Worm (Caenorhabditis elegans): ENCODE results near the gene clec-210.

Gene clec-210

ce11 chrV:3104134-3104533 lies 14.0 kb upstream of the clec-210 start, which contains the start of gene str-66:
Gene str-66 (minus strand): TSS chrV:3104234.
- no peak for TF ChIP-seq flt-1 (GFP tag; IDR thresholded peaks at IDR 0.05)
- TF ChIP-seq ztf-29 (GFP tag; IDR thresholded peaks at IDR 0.05) = no peak
- TF ChIP-seq cog-1 (tag; optimal IDR thresholded peaks at IDR 0.05) = no peak
- TF ChIP-seq ref-1 (GFP tag; conservative IDR thresholded peaks at IDR 0.05) = no peak
- no peak for TF ChIP-seq T22C8.4 (GFP tag; IDR thresholded peaks at IDR 0.05)
- TF ChIP-seq med-1 (GFP tag; optimal IDR thresholded peaks at IDR 0.05; ENCODE audit: insufficient read depth) = no peak

ce11 chrV:3105810-3106209 lies 12.4 kb upstream of the clec-210 start, which contains the start of gene str-69:
Gene str-69 (minus strand): TSS chrV:3105910.
- no peak for TF ChIP-seq ztf-29 (GFP tag; IDR thresholded peaks at IDR 0.05)
- no peak for TF ChIP-seq flt-1 (GFP tag; IDR thresholded peaks at IDR 0.05)
- TF ChIP-seq ztf-23 (GFP tag; IDR thresholded peaks at IDR 0.05) = no peak

ce11 chrV:3106785-3107184 lies 11.4 kb upstream of the clec-210 start:
- TF ChIP-seq ztf-23 (GFP tag; IDR thresholded peaks at IDR 0.05) (no peak), T22C8.4 (GFP tag; IDR thresholded peaks at IDR 0.05) (no peak), cog-1 (tag; optimal IDR thresholded peaks at IDR 0.05) (no peak), med-1 (GFP tag; optimal IDR thresholded peaks at IDR 0.05; ENCODE audit: insufficient read depth) (no peak), ref-1 (GFP tag; conservative IDR thresholded peaks at IDR 0.05) (no peak), tab-1 (GFP tag; IDR thresholded peaks at IDR 0.05) (no peak), ztf-29 (GFP tag; IDR thresholded peaks at IDR 0.05) (no peak), klf-2 (GFP tag; conservative IDR thresholded peaks at IDR 0.05) (no peak), flt-1 (GFP tag; IDR thresholded peaks at IDR 0.05) (no peak)

ce11 chrV:3107450-3107849 lies 10.7 kb upstream of the clec-210 start, which contains the start of gene str-68:
Gene str-68 (minus strand): TSS chrV:3107550.
- no peak for TF ChIP-seq ref-1 (GFP tag; conservative IDR thresholded peaks at IDR 0.05)

ce11 chrV:3112198-3112597 lies 6.0 kb upstream of the clec-210 start:
- TF ChIP-seq tab-1 (GFP tag; IDR thresholded peaks at IDR 0.05) (no peak), ztf-23 (GFP tag; IDR thresholded peaks at IDR 0.05) (no peak), klf-2 (GFP tag; conservative IDR thresholded peaks at IDR 0.05) (no peak), T22C8.4 (GFP tag; IDR thresholded peaks at IDR 0.05) (no peak), med-1 (GFP tag; optimal IDR thresholded peaks at IDR 0.05; ENCODE audit: insufficient read depth) (no peak), ref-1 (GFP tag; conservative IDR thresholded peaks at IDR 0.05) (no peak), ztf-29 (GFP tag; IDR thresholded peaks at IDR 0.05) (no peak), cog-1 (tag; optimal IDR thresholded peaks at IDR 0.05) (no peak)

- TF ChIP-seq T22C8.4 (GFP tag; IDR thresholded peaks at IDR 0.05) = no peak
- no peak for TF ChIP-seq klf-2 (GFP tag; conservative IDR thresholded peaks at IDR 0.05)
- TF ChIP-seq flt-1 (GFP tag; IDR thresholded peaks at IDR 0.05) = no peak
- TF ChIP-seq cog-1 (tag; optimal IDR thresholded peaks at IDR 0.05) = no peak
Measured at ce11 chrV:3113751-3114150, 4.4 kb upstream of the clec-210 start, which contains the start of gene Y73C8C.8. Gene Y73C8C.8 (minus strand): TSS chrV:3113851.

- no peak for TF ChIP-seq klf-2 (GFP tag; conservative IDR thresholded peaks at IDR 0.05)
- no peak for TF ChIP-seq ztf-29 (GFP tag; IDR thresholded peaks at IDR 0.05)
Measured at ce11 chrV:3114973-3115372, 3.2 kb upstream of the clec-210 start, which contains the start of gene Y73C8C.3. Gene Y73C8C.3 (plus strand): TSS chrV:3115273.

- no peak for TF ChIP-seq T22C8.4 (GFP tag; IDR thresholded peaks at IDR 0.05)
Measured at ce11 chrV:3119185-3119584, 1.0 kb downstream of the clec-210 start.

ce11 chrV:3121743-3122142 lies 3.6 kb downstream of the clec-210 start, which contains the start of gene srt-56:
Gene srt-56 (minus strand): TSS chrV:3121843.
- no peak for TF ChIP-seq T22C8.4 (GFP tag; IDR thresholded peaks at IDR 0.05)
- TF ChIP-seq ztf-29 (GFP tag; IDR thresholded peaks at IDR 0.05) = no peak

- TF ChIP-seq flt-1 (GFP tag; IDR thresholded peaks at IDR 0.05) (no peak), tab-1 (GFP tag; IDR thresholded peaks at IDR 0.05) (no peak), ztf-23 (GFP tag; IDR thresholded peaks at IDR 0.05) (no peak), med-1 (GFP tag; optimal IDR thresholded peaks at IDR 0.05; ENCODE audit: insufficient read depth) (no peak), klf-2 (GFP tag; conservative IDR thresholded peaks at IDR 0.05) (no peak), ztf-29 (GFP tag; IDR thresholded peaks at IDR 0.05) (no peak), T22C8.4 (GFP tag; IDR thresholded peaks at IDR 0.05) (no peak), cog-1 (tag; optimal IDR thresholded peaks at IDR 0.05) (no peak)
Measured at ce11 chrV:3122403-3122802, 4.2 kb downstream of the clec-210 start.

ce11 chrV:3124912-3125311 lies 6.7 kb downstream of the clec-210 start, which contains the start of gene Y73C8C.12:
Gene Y73C8C.12 (plus strand): TSS chrV:3125212.
- TF ChIP-seq cog-1 (tag; optimal IDR thresholded peaks at IDR 0.05) (no peak), T22C8.4 (GFP tag; IDR thresholded peaks at IDR 0.05) (no peak), flt-1 (GFP tag; IDR thresholded peaks at IDR 0.05) (no peak), tab-1 (GFP tag; IDR thresholded peaks at IDR 0.05) (no peak), ztf-29 (GFP tag; IDR thresholded peaks at IDR 0.05) (no peak), med-1 (GFP tag; optimal IDR thresholded peaks at IDR 0.05; ENCODE audit: insufficient read depth) (no peak), klf-2 (GFP tag; conservative IDR thresholded peaks at IDR 0.05) (no peak)

- TF ChIP-seq T22C8.4 (GFP tag; IDR thresholded peaks at IDR 0.05) (no peak), tab-1 (GFP tag; IDR thresholded peaks at IDR 0.05) (no peak), med-1 (GFP tag; optimal IDR thresholded peaks at IDR 0.05; ENCODE audit: insufficient read depth) (no peak), ztf-29 (GFP tag; IDR thresholded peaks at IDR 0.05) (no peak), flt-1 (GFP tag; IDR thresholded peaks at IDR 0.05) (no peak), ztf-23 (GFP tag; IDR thresholded peaks at IDR 0.05) (no peak), klf-2 (GFP tag; conservative IDR thresholded peaks at IDR 0.05) (no peak), cog-1 (tag; optimal IDR thresholded peaks at IDR 0.05) (no peak), ref-1 (GFP tag; conservative IDR thresholded peaks at IDR 0.05) (no peak)
Measured at ce11 chrV:3127670-3128069, 9.5 kb downstream of the clec-210 start, which contains the start of gene Y73C8C.10. Gene Y73C8C.10 (minus strand): TSS chrV:3127770.

Measured in whole organism, midembryonic.